Worm (Caenorhabditis elegans) whole organism, dauer: Measurements from ENCODE around the gene H27A22.1.

ENCODE experiments used
- unc-62 ChIP-seq: sonication (generic microtip); optimal IDR thresholded peaks from 2 replicates; lab custom pipeline; 2017; ENCODE audit warnings: missing biosample characterization, missing genetic modification reagents, missing genetic modification characterization

The H27A22.1 gene

ce11 chrV:10602051-10602937 lies at the start of gene H27A22.1:
H27A22.1 (plus strand) TSS chrV:10602555.
- no peak for TF ChIP-seq unc-62 (GFP tag; lab: Kevin White, UChicago)

ce11 chrV:10555239-10555638 lies 47.1 kb upstream of the H27A22.1 start, which contains the start of gene F32G8.3:
F32G8.3 (minus strand) TSS chrV:10555339.
- TF ChIP-seq unc-62 (GFP tag; lab: Kevin White, UChicago) = no peak

ce11 chrV:10556362-10556761 lies 46.0 kb upstream of the H27A22.1 start:
- no peak for TF ChIP-seq unc-62 (GFP tag; lab: Kevin White, UChicago)

ce11 chrV:10557094-10557493 lies 45.3 kb upstream of the H27A22.1 start:
- TF ChIP-seq unc-62 (GFP tag; lab: Kevin White, UChicago) = no peak

- TF ChIP-seq unc-62 (GFP tag; lab: Kevin White, UChicago) = no peak
Measured at ce11 chrV:10557676-10558075, 44.7 kb upstream of the H27A22.1 start, which contains the start of gene best-14. best-14 (plus strand) TSS chrV:10557976.

- no peak for TF ChIP-seq unc-62 (GFP tag; lab: Kevin White, UChicago)
Measured at ce11 chrV:10560621-10561020, 41.7 kb upstream of the H27A22.1 start, which contains the start of gene col-152. col-152 (plus strand) TSS chrV:10560921.

ce11 chrV:10561632-10562031 lies 40.7 kb upstream of the H27A22.1 start:
- no peak for TF ChIP-seq unc-62 (GFP tag; lab: Kevin White, UChicago)

- TF ChIP-seq unc-62 (GFP tag; lab: Kevin White, UChicago) = no peak
Measured at ce11 chrV:10562817-10563216, 39.5 kb upstream of the H27A22.1 start.

- no peak for TF ChIP-seq unc-62 (GFP tag; lab: Kevin White, UChicago)
Measured at ce11 chrV:10564140-10564539, 38.2 kb upstream of the H27A22.1 start.

ce11 chrV:10564830-10565365 lies 37.5 kb upstream of the H27A22.1 start, which contains the start of gene cat-4:
cat-4 (plus strand) TSS chrV:10564880.
- TF ChIP-seq unc-62 (GFP tag; lab: Kevin White, UChicago) = no peak

- no peak for TF ChIP-seq unc-62 (GFP tag; lab: Kevin White, UChicago)
Measured at ce11 chrV:10568496-10568895, 33.9 kb upstream of the H27A22.1 start.

- TF ChIP-seq unc-62 (GFP tag; lab: Kevin White, UChicago) = no peak
Measured at ce11 chrV:10571523-10571922, 30.8 kb upstream of the H27A22.1 start.

ce11 chrV:10572614-10573013 lies 29.7 kb upstream of the H27A22.1 start, which contains the start of gene del-6:
del-6 (plus strand) TSS chrV:10572914.
- no peak for TF ChIP-seq unc-62 (GFP tag; lab: Kevin White, UChicago)

ce11 chrV:10574197-10574596 lies 28.2 kb upstream of the H27A22.1 start:
- TF ChIP-seq unc-62 (GFP tag; lab: Kevin White, UChicago) = no peak

ce11 chrV:10576319-10576718 lies 26.0 kb upstream of the H27A22.1 start, which contains the start of gene vps-54:
vps-54 (minus strand) TSS chrV:10576419.
- no peak for TF ChIP-seq unc-62 (GFP tag; lab: Kevin White, UChicago)

ce11 chrV:10578226-10578625 lies 24.1 kb upstream of the H27A22.1 start, which contains the start of gene mics-1:
mics-1 (minus strand) TSS chrV:10578326.
- no peak for TF ChIP-seq unc-62 (GFP tag; lab: Kevin White, UChicago)
